Worm (Caenorhabditis elegans) whole organism, late embryonic: ENCODE data around the gene ttr-43.

Experiments
- K09A11.1 ChIP-seq: sonication (generic microtip); optimal IDR thresholded peaks from 2 replicates; lab custom pipeline; 2017; ENCODE audit warnings: antibody characterized with exemption, mild to moderate bottlenecking, missing genetic modification characterization, missing compliant biosample characterization; ENCODE audit not compliant: insufficient read depth
- ama-1 ChIP-seq: fragments of 150-350 bp; optimal IDR thresholded peaks from 2 replicates; lab custom pipeline; 2014
- ceh-14 ChIP-seq: sonication (generic microtip); optimal IDR thresholded peaks from 2 replicates; lab custom pipeline; 2016; ENCODE audit warnings: missing genotype, missing genetic modification characterization, missing compliant biosample characterization
- ceh-18 ChIP-seq: sonication (generic microtip); optimal IDR thresholded peaks from 2 replicates; lab custom pipeline; 2016; ENCODE audit warnings: missing genetic modification characterization, missing compliant biosample characterization
- ceh-22 ChIP-seq: sonication (generic microtip); optimal IDR thresholded peaks from 2 replicates; lab custom pipeline; 2017; ENCODE audit warnings: missing biosample characterization, missing genetic modification characterization
- ceh-24 ChIP-seq: sonication (generic microtip); optimal IDR thresholded peaks from 2 replicates; lab custom pipeline; 2016; ENCODE audit warnings: mild to moderate bottlenecking, missing genetic modification characterization, missing compliant biosample characterization
- ceh-31 ChIP-seq: sonication (generic microtip); optimal IDR thresholded peaks from 2 replicates; lab custom pipeline; 2016; ENCODE audit warnings: missing genetic modification characterization, missing compliant biosample characterization
- ceh-45 ChIP-seq: fragments of 200-800 bp; sonication (Bioruptor generic); IDR thresholded peaks from 2 replicates; pipeline ENCODE4 v1.3.6; 2022; ENCODE audit warnings: missing genetic modification reagents, missing genetic modification characterization, missing compliant biosample characterization
- che-1 ChIP-seq: sonication (generic microtip); optimal IDR thresholded peaks from 2 replicates; lab custom pipeline; 2016; ENCODE audit warnings: mild to moderate bottlenecking, missing genetic modification characterization, missing compliant biosample characterization
- dmd-4 ChIP-seq: sonication (generic microtip); optimal IDR thresholded peaks from 2 replicates; lab custom pipeline; 2016; ENCODE audit warnings: borderline replicate concordance, missing genetic modification characterization, missing compliant biosample characterization
- dve-1 ChIP-seq: sonication (generic microtip); optimal IDR thresholded peaks from 2 replicates; lab custom pipeline; 2017; ENCODE audit warnings: antibody characterized with exemption, mild to moderate bottlenecking, missing genetic modification characterization, missing compliant biosample characterization
- eyg-1 ChIP-seq: sonication (generic microtip); optimal IDR thresholded peaks from 2 replicates; lab custom pipeline; 2016; ENCODE audit warnings: missing genotype, missing genetic modification characterization, missing compliant biosample characterization
- fax-1 ChIP-seq: sonication (generic microtip); optimal IDR thresholded peaks from 2 replicates; lab custom pipeline; 2016; ENCODE audit warnings: missing genotype, missing genetic modification characterization, missing compliant biosample characterization
- fkh-10 ChIP-seq: fragments of 150-350 bp; optimal IDR thresholded peaks from 2 replicates; lab custom pipeline; 2014; ENCODE audit warnings: missing biosample characterization, missing genetic modification reagents, missing genetic modification characterization
- fkh-6 ChIP-seq: sonication (generic microtip); optimal IDR thresholded peaks from 2 replicates; lab custom pipeline; 2016; ENCODE audit warnings: missing genetic modification characterization, missing compliant biosample characterization
- gmeb-2 ChIP-seq: sonication (generic microtip); optimal IDR thresholded peaks from 2 replicates; lab custom pipeline; 2016; ENCODE audit warnings: missing genetic modification characterization, inconsistent platforms, missing compliant biosample characterization
- hlh-13 ChIP-seq: fragments of 200-800 bp; sonication (Bioruptor generic); optimal IDR thresholded peaks from 2 replicates; lab custom pipeline; 2018; ENCODE audit warnings: mild to moderate bottlenecking, missing genetic modification characterization, missing compliant biosample characterization
- hlh-15 ChIP-seq: sonication (generic microtip); optimal IDR thresholded peaks from 2 replicates; lab custom pipeline; 2016; ENCODE audit warnings: missing genetic modification characterization, missing compliant biosample characterization
- hlh-6 ChIP-seq: sonication (generic microtip); optimal IDR thresholded peaks from 2 replicates; lab custom pipeline; 2016; ENCODE audit warnings: missing genotype, missing genetic modification characterization, missing compliant biosample characterization
- lin-11 ChIP-seq: fragments of 200-800 bp; sonication (Bioruptor generic); optimal IDR thresholded peaks from 2 replicates; lab custom pipeline; 2018; ENCODE audit warnings: mild to moderate bottlenecking, missing genetic modification characterization, missing compliant biosample characterization
- mec-3 ChIP-seq: sonication (generic microtip); optimal IDR thresholded peaks from 2 replicates; lab custom pipeline; 2016; ENCODE audit warnings: borderline replicate concordance, missing genetic modification characterization, missing compliant biosample characterization
- nfya-1 ChIP-seq: sonication (generic microtip); optimal IDR thresholded peaks from 2 replicates; lab custom pipeline; 2017; ENCODE audit warnings: missing genetic modification characterization, mild to moderate bottlenecking, missing compliant biosample characterization, antibody characterized with exemption, moderate library complexity
- nhr-11 ChIP-seq: fragments of 150-350 bp; optimal IDR thresholded peaks from 2 replicates; lab custom pipeline; 2014; ENCODE audit warnings: missing biosample characterization, missing genetic modification characterization
- npax-4 ChIP-seq: sonication (generic microtip); optimal IDR thresholded peaks from 2 replicates; lab custom pipeline; 2016; ENCODE audit warnings: missing genetic modification characterization, missing compliant biosample characterization
- pax-1 ChIP-seq: fragments of 150-350 bp; optimal IDR thresholded peaks from 2 replicates; lab custom pipeline; 2014; ENCODE audit warnings: missing biosample characterization, missing genetic modification characterization
- pha-2 ChIP-seq: sonication (generic microtip); optimal IDR thresholded peaks from 2 replicates; lab custom pipeline; 2017; ENCODE audit warnings: mild to moderate bottlenecking, missing genetic modification characterization, missing compliant biosample characterization
- pha-4 ChIP-seq: fragments of 150-350 bp; optimal IDR thresholded peaks from 2 replicates; lab custom pipeline; 2018; ENCODE audit warnings: missing biosample characterization, missing genetic modification reagents, missing genetic modification characterization
- ref-2 ChIP-seq: sonication (generic microtip); optimal IDR thresholded peaks from 2 replicates; lab custom pipeline; 2016; ENCODE audit warnings: missing genetic modification characterization, missing compliant biosample characterization
- rnt-1 ChIP-seq: sonication (generic microtip); optimal IDR thresholded peaks from 2 replicates; lab custom pipeline; 2016; ENCODE audit warnings: missing genetic modification characterization, missing compliant biosample characterization
- unc-3 ChIP-seq, 2 experiments: fragments of 200-800 bp in 1 of 2; sonication (Bioruptor generic) in 1 of 2; sonication (generic microtip) in 1 of 2; conservative IDR thresholded peaks in 1 of 2; optimal IDR thresholded peaks in 1 of 2; 2 replicates each; pipeline versions ENCODE4 v1.3.6 to Lab custom; 2016 to 2022; ENCODE audit warnings: missing compliant biosample characterization in 2 of 2, missing genetic modification characterization in 2 of 2, missing genetic modification reagents in 1 of 2
- unc-86 ChIP-seq: sonication (generic microtip); optimal IDR thresholded peaks from 2 replicates; lab custom pipeline; 2016; ENCODE audit warnings: missing genetic modification characterization, missing compliant biosample characterization
- ztf-16 ChIP-seq: sonication (generic microtip); optimal IDR thresholded peaks from 2 replicates; lab custom pipeline; 2017; ENCODE audit warnings: missing genetic modification characterization, missing compliant biosample characterization

The ttr-43 gene

DNA sequence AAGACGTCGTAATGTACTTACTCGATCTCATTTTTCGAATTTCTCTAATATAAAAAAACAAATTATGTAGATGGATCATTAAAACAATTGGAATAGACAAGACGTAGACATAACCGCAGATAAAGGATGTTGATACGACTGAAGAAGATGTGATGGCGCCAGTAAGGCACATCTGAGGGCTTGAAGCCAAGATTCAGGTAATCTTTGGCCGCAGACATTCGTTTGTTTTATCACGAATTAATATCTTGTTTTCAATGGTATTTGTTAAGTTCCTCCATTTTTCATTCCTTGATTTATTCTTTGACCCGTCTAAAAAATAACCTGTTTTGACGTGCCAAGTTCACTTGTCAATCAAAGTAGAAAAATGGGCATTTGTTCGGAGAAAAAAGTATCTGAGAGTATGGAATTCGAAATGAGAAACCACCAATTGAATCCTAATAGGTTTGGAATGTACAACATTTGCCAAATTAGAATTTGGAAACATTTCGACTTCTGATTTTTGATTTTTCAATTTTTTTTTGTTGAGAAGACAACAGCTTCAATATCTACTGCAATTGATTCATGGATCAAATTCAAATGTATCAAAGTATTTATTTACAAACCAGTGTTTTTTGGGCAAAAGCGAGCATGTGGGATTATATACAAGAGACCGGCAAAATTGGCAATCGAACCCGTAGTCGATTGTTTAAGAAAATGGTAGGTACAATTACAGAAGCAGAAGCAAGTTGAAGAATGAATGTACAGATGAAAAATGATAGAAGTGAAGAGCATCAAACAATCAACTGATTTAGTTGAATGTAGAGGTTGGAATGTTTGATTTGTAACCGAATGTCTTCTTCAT is 38.6 kb downstream of the ttr-43 start:
- TF ChIP-seq pha-2 (tag; lab: Kevin White, UChicago), result no peak
- TF ChIP-seq pha-4 (tag; lab: Kevin White, UChicago), result no peak
- no peak for TF ChIP-seq pax-1 (tag; lab: Kevin White, UChicago)
- no peak for TF ChIP-seq hlh-15 (tag; lab: Kevin White, UChicago)
- TF ChIP-seq hlh-13 (GFP tag; lab: Kevin White, UChicago), result no peak
- no peak for TF ChIP-seq K09A11.1 (tag; lab: Kevin White, UChicago)
- TF ChIP-seq ceh-22 (tag; lab: Kevin White, UChicago), result no peak
- TF ChIP-seq rnt-1 (tag; lab: Kevin White, UChicago), result no peak
- TF ChIP-seq ama-1 (lab: Kevin White, UChicago), result no peak
- TF ChIP-seq unc-86 (tag; lab: Kevin White, UChicago), result no peak
- no peak for TF ChIP-seq fkh-6 (tag; lab: Kevin White, UChicago)
- TF ChIP-seq dmd-4 (tag; lab: Kevin White, UChicago), result no peak
- no peak for TF ChIP-seq ceh-14 (tag; lab: Kevin White, UChicago)
- TF ChIP-seq npax-4 (tag; lab: Kevin White, UChicago), result no peak
- no peak for TF ChIP-seq lin-11 (tag; lab: Kevin White, UChicago)
- TF ChIP-seq, all 69 proteins: peak for 0

DNA sequence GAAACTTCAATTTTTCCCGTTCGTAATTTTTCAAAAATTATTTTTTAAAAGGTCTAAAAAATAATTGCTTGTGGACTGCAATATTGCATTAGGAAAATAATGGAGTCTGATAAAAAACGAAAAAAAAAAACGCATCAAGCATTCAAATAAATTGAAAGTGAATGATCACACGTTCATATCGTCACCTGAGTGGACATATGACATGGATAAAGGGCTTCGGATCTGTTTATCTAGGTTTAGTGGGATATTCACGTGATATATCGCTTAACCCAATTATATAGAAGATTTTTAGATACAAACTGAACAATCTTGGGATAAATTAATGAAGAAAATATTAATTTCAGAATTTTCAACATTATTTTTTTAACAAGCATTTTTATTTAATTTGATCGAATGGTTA is 39.7 kb downstream of the ttr-43 start:
- no peak for TF ChIP-seq unc-86 (tag; lab: Kevin White, UChicago)
- TF ChIP-seq ref-2 (tag; lab: Kevin White, UChicago), result no peak
- TF ChIP-seq npax-4 (tag; lab: Kevin White, UChicago), result no peak
- TF ChIP-seq ceh-18 (tag; lab: Kevin White, UChicago), result no peak
- TF ChIP-seq dve-1 (tag; lab: Kevin White, UChicago), result peak; percentile 10

DNA sequence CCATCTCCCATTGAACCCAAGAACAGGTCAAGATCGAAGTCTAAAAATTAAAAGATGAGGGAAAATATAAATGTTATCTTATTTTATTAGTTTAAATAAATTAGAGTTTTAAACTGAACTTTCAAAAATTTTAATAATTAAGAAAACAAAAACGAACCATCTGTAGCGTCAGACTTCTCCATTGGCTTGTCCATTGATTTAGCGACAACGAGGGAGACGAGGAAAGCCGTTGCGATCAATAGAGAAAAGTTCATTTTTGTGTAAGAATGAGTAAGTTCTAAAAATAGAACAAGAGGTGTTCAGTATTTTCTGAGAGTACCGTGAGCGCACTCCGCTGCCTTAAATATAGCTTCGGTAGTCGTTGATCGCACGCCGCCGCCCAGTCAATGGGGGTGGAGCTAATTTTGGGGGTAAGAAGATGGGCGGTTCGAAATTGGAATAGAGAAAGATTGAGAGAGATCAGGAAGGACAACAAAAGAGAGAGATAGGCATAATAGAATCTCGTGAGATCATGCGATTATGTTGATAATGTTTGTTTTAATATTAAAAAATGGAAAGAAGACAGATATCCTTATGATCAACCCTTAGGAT is 40.4 kb downstream of the ttr-43 start, which contains the start of gene F45D3.3:
Gene F45D3.3 (minus strand): TSS at position 350 of the 591 bp plus-strand sequence.
- TF ChIP-seq nhr-11 (tag; lab: Kevin White, UChicago) (no peak), ztf-16 (tag; lab: Kevin White, UChicago) (no peak), gmeb-2 (tag; lab: Kevin White, UChicago) (no peak), unc-3 (GFP tag; conservative IDR thresholded peaks at IDR 0.05; lab: Robert Waterston, UW) (no peak), unc-3 (tag; optimal IDR thresholded peaks at IDR 0.05; lab: Kevin White, UChicago) (no peak), eyg-1 (tag; lab: Kevin White, UChicago) (no peak), npax-4 (tag; lab: Kevin White, UChicago) (no peak), fkh-10 (GFP tag; lab: Kevin White, UChicago) (no peak), ceh-45 (GFP tag; lab: Robert Waterston, UW) (no peak), mec-3 (tag; lab: Kevin White, UChicago) (no peak), che-1 (tag; lab: Kevin White, UChicago) (no peak), ref-2 (tag; lab: Kevin White, UChicago) (no peak)

DNA sequence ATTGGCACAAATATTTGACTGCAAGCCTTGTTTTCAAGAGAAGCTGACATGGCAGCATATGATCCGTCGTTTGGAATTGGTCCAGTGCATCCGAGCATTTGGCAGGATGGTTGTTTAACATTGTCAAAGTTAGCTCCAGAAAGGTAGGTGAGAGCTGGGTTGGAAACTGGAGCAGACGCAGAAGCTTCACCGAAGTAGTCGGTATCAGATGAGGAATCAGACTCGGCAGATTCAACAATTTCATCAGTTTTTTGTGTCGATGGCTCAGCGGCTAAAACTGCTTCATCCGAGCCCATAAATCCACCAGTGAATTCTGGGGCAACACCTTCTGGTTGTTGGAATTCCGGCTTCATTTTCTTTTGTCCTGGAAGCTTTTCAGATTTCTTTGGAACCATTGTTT is 40.9 kb downstream of the ttr-43 start:
- no peak for TF ChIP-seq fax-1 (tag; lab: Kevin White, UChicago)
- TF ChIP-seq nfya-1 (tag; lab: Kevin White, UChicago), result no peak
- TF ChIP-seq hlh-6 (tag; lab: Kevin White, UChicago), result no peak
- TF ChIP-seq ceh-24, result no peak
- no peak for TF ChIP-seq gmeb-2 (tag; lab: Kevin White, UChicago)
- TF ChIP-seq lin-11 (tag; lab: Kevin White, UChicago), result no peak
- TF ChIP-seq ceh-31 (tag; lab: Kevin White, UChicago), result no peak
- TF ChIP-seq, all 69 proteins: peak for 0
